Fruit fly (Drosophila melanogaster) whole organism, embryonic: ENCODE results near the gene CG45045.

Experiments used
- ATbp ChIP-seq: fragments of 200-800 bp; sonication (Bioruptor generic); optimal IDR thresholded peaks from 2 replicates; lab custom pipeline; 2017; ENCODE audit warnings: missing biosample characterization, mild to moderate bottlenecking, missing genetic modification characterization, missing genetic modification reagents
- Aef1 ChIP-seq: fragments of 200-800 bp; sonication (Bioruptor generic); IDR thresholded peaks from 3 replicates; pipeline ENCODE4 v1.3.6; 2022; ENCODE audit warnings: missing biosample characterization, missing genetic modification characterization
- Bdp1 ChIP-seq: fragments of 200-800 bp; sonication (Bioruptor generic); optimal IDR thresholded peaks from 3 replicates; lab custom pipeline; 2016; ENCODE audit warnings: missing biosample characterization, missing genetic modification characterization
- Bteb2 ChIP-seq: fragments of 200-800 bp; sonication (Bioruptor generic); optimal IDR thresholded peaks from 2 replicates; lab custom pipeline; 2016; ENCODE audit warnings: missing biosample characterization, missing genetic modification characterization
- CG12299 ChIP-seq: fragments of 200-800 bp; sonication (Bioruptor generic); optimal IDR thresholded peaks from 2 replicates; lab custom pipeline; 2018; ENCODE audit warnings: missing biosample characterization, mild to moderate bottlenecking, missing genetic modification characterization
- CG13624 ChIP-seq: fragments of 200-800 bp; sonication (Bioruptor generic); optimal IDR thresholded peaks from 2 replicates; lab custom pipeline; 2016; ENCODE audit warnings: missing biosample characterization, missing genetic modification characterization
- CG14965 ChIP-seq: fragments of 200-800 bp; sonication (Bioruptor generic); optimal IDR thresholded peaks from 2 replicates; lab custom pipeline; 2016; ENCODE audit warnings: missing biosample characterization, missing genetic modification characterization, borderline replicate concordance
- CG15601 ChIP-seq: fragments of 200-800 bp; sonication (Bioruptor generic); optimal IDR thresholded peaks from 3 replicates; lab custom pipeline; 2019; ENCODE audit warnings: missing biosample characterization, mild to moderate bottlenecking, missing genetic modification characterization, moderate library complexity
- CG16813 ChIP-seq: fragments of 200-800 bp; sonication (Bioruptor generic); IDR thresholded peaks from 3 replicates; pipeline ENCODE4 v1.3.6; 2022; ENCODE audit warnings: missing biosample characterization, missing genetic modification characterization; ENCODE audit not compliant: partially characterized antibody
- CG16815 ChIP-seq: fragments of 200-800 bp; sonication (Bioruptor generic); optimal IDR thresholded peaks from 3 replicates; lab custom pipeline; 2017; ENCODE audit warnings: missing biosample characterization, mild to moderate bottlenecking, missing genetic modification characterization
- CG18011 ChIP-seq: fragments of 200-800 bp; sonication (Bioruptor generic); optimal IDR thresholded peaks from 2 replicates; lab custom pipeline; 2017; ENCODE audit warnings: missing biosample characterization, missing genetic modification characterization, mild to moderate bottlenecking, moderate library complexity, missing genotype
- CG2120 ChIP-seq: fragments of 200-800 bp; sonication (Bioruptor generic); optimal IDR thresholded peaks from 3 replicates; lab custom pipeline; 2016; ENCODE audit warnings: missing biosample characterization, missing genetic modification characterization
- CG2889 ChIP-seq: fragments of 200-800 bp; sonication (Bioruptor generic); IDR thresholded peaks from 3 replicates; pipeline ENCODE4 v1.3.6; 2022; ENCODE audit warnings: missing biosample characterization, missing genetic modification characterization
- CG30403 ChIP-seq: fragments of 200-800 bp; sonication (Bioruptor generic); optimal IDR thresholded peaks from 3 replicates; lab custom pipeline; 2016; ENCODE audit warnings: missing biosample characterization, missing genetic modification characterization
- CG31388 ChIP-seq: fragments of 200-800 bp; sonication (Bioruptor generic); optimal IDR thresholded peaks from 2 replicates; lab custom pipeline; 2016; ENCODE audit warnings: missing biosample characterization, missing genetic modification characterization
- CG42726 ChIP-seq: fragments of 200-800 bp; sonication (Bioruptor generic); IDR thresholded peaks from 2 replicates; pipeline ENCODE4 v1.3.6; 2022; ENCODE audit warnings: missing biosample characterization, missing genetic modification characterization; ENCODE audit not compliant: partially characterized antibody
- CG4617 ChIP-seq: fragments of 200-800 bp; sonication (Bioruptor generic); optimal IDR thresholded peaks from 3 replicates; lab custom pipeline; 2016; ENCODE audit warnings: missing biosample characterization, missing genetic modification characterization, borderline replicate concordance
- CG6654 ChIP-seq: fragments of 200-800 bp; sonication (Bioruptor generic); optimal IDR thresholded peaks from 2 replicates; lab custom pipeline; 2017; ENCODE audit warnings: missing biosample characterization, mild to moderate bottlenecking, missing genetic modification characterization
- CG7786 ChIP-seq: fragments of 200-800 bp; sonication (Bioruptor generic); optimal IDR thresholded peaks from 2 replicates; lab custom pipeline; 2016; ENCODE audit warnings: missing biosample characterization, missing genetic modification characterization
- CG9215 ChIP-seq: fragments of 200-800 bp; sonication (Bioruptor generic); IDR thresholded peaks from 2 replicates; pipeline ENCODE4 v1.3.6; 2022; ENCODE audit warnings: missing biosample characterization, missing genetic modification characterization
- Dbx ChIP-seq: fragments of 200-800 bp; sonication (Bioruptor generic); IDR thresholded peaks from 3 replicates; pipeline ENCODE4 v1.3.6; 2022; ENCODE audit warnings: missing biosample characterization, missing genetic modification characterization
- Dip2 ChIP-seq: fragments of 200-800 bp; sonication (Bioruptor generic); IDR thresholded peaks from 2 replicates; pipeline ENCODE4 v1.3.6; 2022; ENCODE audit warnings: missing biosample characterization, missing genetic modification characterization
- Dip3 ChIP-seq: fragments of 200-800 bp; sonication (Bioruptor generic); optimal IDR thresholded peaks from 3 replicates; lab custom pipeline; 2016; ENCODE audit warnings: missing biosample characterization, missing genetic modification characterization
- Doc3 ChIP-seq: fragments of 200-800 bp; sonication (Bioruptor generic); IDR thresholded peaks from 3 replicates; pipeline ENCODE4 v1.3.6; 2022; ENCODE audit warnings: missing biosample characterization, missing genetic modification characterization; ENCODE audit not compliant: partially characterized antibody
- Dp ChIP-seq: fragments of 200-800 bp; sonication (Bioruptor generic); optimal IDR thresholded peaks from 2 replicates; lab custom pipeline; 2018; ENCODE audit warnings: missing biosample characterization, mild to moderate bottlenecking, missing genetic modification characterization, moderate library complexity
- E2f2 ChIP-seq: fragments of 200-800 bp; sonication (Bioruptor generic); IDR thresholded peaks from 2 replicates; pipeline ENCODE4 v1.3.6; 2022; ENCODE audit warnings: missing biosample characterization, missing genetic modification characterization
- HLH54F ChIP-seq: fragments of 200-800 bp; sonication (Bioruptor generic); optimal IDR thresholded peaks from 3 replicates; lab custom pipeline; 2016; ENCODE audit warnings: missing biosample characterization, missing genetic modification characterization
- HmgD ChIP-seq: fragments of 200-800 bp; sonication (Bioruptor generic); optimal IDR thresholded peaks from 3 replicates; lab custom pipeline; 2016; ENCODE audit warnings: missing biosample characterization, missing genetic modification characterization
- Hsf ChIP-seq: fragments of 200-800 bp; sonication (Bioruptor generic); optimal IDR thresholded peaks from 3 replicates; lab custom pipeline; 2016; ENCODE audit warnings: missing biosample characterization, missing genetic modification characterization
- Mes4 ChIP-seq: fragments of 200-800 bp; sonication (Bioruptor generic); optimal IDR thresholded peaks from 2 replicates; lab custom pipeline; 2016; ENCODE audit warnings: missing biosample characterization, missing genetic modification characterization
- Nf-YB ChIP-seq: fragments of 200-800 bp; sonication (Bioruptor generic); optimal IDR thresholded peaks from 3 replicates; lab custom pipeline; 2019; ENCODE audit warnings: missing biosample characterization, mild to moderate bottlenecking, missing genetic modification characterization, moderate library complexity
- Side ChIP-seq: fragments of 200-800 bp; sonication (Bioruptor generic); optimal IDR thresholded peaks from 2 replicates; lab custom pipeline; 2016; ENCODE audit warnings: missing biosample characterization, missing genetic modification characterization
- aop ChIP-seq: fragments of 200-800 bp; sonication (Bioruptor generic); IDR thresholded peaks from 2 replicates; pipeline ENCODE4 v1.3.6; 2022; ENCODE audit warnings: missing biosample characterization, missing genetic modification characterization
- br ChIP-seq: fragments of >200 bp; optimal IDR thresholded peaks from 2 replicates; lab custom pipeline; 2017
- ci ChIP-seq: fragments of 200-800 bp; sonication (Bioruptor generic); IDR thresholded peaks from 3 replicates; pipeline ENCODE4 v1.3.6; 2022; ENCODE audit warnings: missing biosample characterization, missing genetic modification characterization
- corto ChIP-seq: fragments of 200-800 bp; sonication (Bioruptor generic); optimal IDR thresholded peaks from 2 replicates; lab custom pipeline; 2016; ENCODE audit warnings: missing biosample characterization, mild to moderate bottlenecking, missing genetic modification characterization, moderate library complexity
- crol ChIP-seq: fragments of 200-800 bp; sonication (Bioruptor generic); IDR thresholded peaks from 2 replicates; pipeline ENCODE4 v1.3.6; 2022; ENCODE audit warnings: missing biosample characterization, missing genetic modification characterization
- cwo ChIP-seq: fragments of 200-800 bp; sonication (Bioruptor generic); optimal IDR thresholded peaks from 3 replicates; lab custom pipeline; 2017; ENCODE audit warnings: missing biosample characterization, missing genetic modification characterization, mild to moderate bottlenecking, moderate library complexity, missing genetic modification reagents
- dimm ChIP-seq: fragments of 200-800 bp; sonication (Bioruptor generic); IDR thresholded peaks from 2 replicates; pipeline ENCODE4 v1.3.6; 2022; ENCODE audit warnings: missing biosample characterization, missing genetic modification characterization
- dysf ChIP-seq: fragments of 200-800 bp; sonication (Bioruptor generic); IDR thresholded peaks from 3 replicates; pipeline ENCODE4 v1.3.6; 2022; ENCODE audit warnings: missing biosample characterization, missing genetic modification characterization
- eyg ChIP-seq: fragments of 200-800 bp; sonication (Bioruptor generic); optimal IDR thresholded peaks from 3 replicates; lab custom pipeline; 2016; ENCODE audit warnings: missing biosample characterization, missing genetic modification characterization
- gfzf ChIP-seq: fragments of 200-800 bp; sonication (Bioruptor generic); optimal IDR thresholded peaks from 2 replicates; lab custom pipeline; 2016; ENCODE audit warnings: missing biosample characterization, mild to moderate bottlenecking, missing genetic modification characterization, moderate library complexity
- lilli ChIP-seq: fragments of 200-800 bp; sonication (Bioruptor generic); optimal IDR thresholded peaks from 3 replicates; lab custom pipeline; 2016; ENCODE audit warnings: missing biosample characterization, missing genetic modification characterization
- mirr ChIP-seq: fragments of 200-800 bp; sonication (Bioruptor generic); optimal IDR thresholded peaks from 3 replicates; lab custom pipeline; 2018; ENCODE audit warnings: missing biosample characterization, mild to moderate bottlenecking, missing genetic modification characterization
- oc ChIP-seq: fragments of 200-800 bp; sonication (Bioruptor generic); optimal IDR thresholded peaks from 2 replicates; lab custom pipeline; 2018; ENCODE audit warnings: missing biosample characterization, mild to moderate bottlenecking, missing genetic modification characterization, moderate library complexity
- org-1 ChIP-seq: fragments of 200-800 bp; sonication (Bioruptor generic); optimal IDR thresholded peaks from 2 replicates; lab custom pipeline; 2017; ENCODE audit warnings: missing biosample characterization, missing genetic modification characterization
- salm ChIP-seq: fragments of 200-800 bp; sonication (Bioruptor generic); optimal IDR thresholded peaks from 2 replicates; lab custom pipeline; 2018; ENCODE audit warnings: missing biosample characterization, mild to moderate bottlenecking, missing genetic modification characterization
- scrt ChIP-seq: fragments of 200-800 bp; sonication (Bioruptor generic); optimal IDR thresholded peaks from 2 replicates; lab custom pipeline; 2018; ENCODE audit warnings: missing biosample characterization, mild to moderate bottlenecking, missing genetic modification characterization, moderate library complexity
- stc ChIP-seq: fragments of 200-800 bp; sonication (Bioruptor generic); IDR thresholded peaks from 2 replicates; pipeline ENCODE4 v1.3.6; 2022; ENCODE audit warnings: missing biosample characterization, missing genetic modification characterization
- tin ChIP-seq: fragments of 200-800 bp; sonication (Bioruptor generic); optimal IDR thresholded peaks from 3 replicates; lab custom pipeline; 2016; ENCODE audit warnings: missing biosample characterization, missing genetic modification characterization

Gene CG45045

dm6 chr3R:17646102-17647050, 21.0 kb upstream of the CG45045 start (continued):
- TF ChIP-seq Bdp1 (GFP tag; lab: Kevin White, UChicago) (peak; percentile 98), E2f2 (no peak), CG18011 (GFP tag; lab: Kevin White, UChicago) (no peak), dysf (GFP tag; lab: Robert Waterston, UW) (0 out of 3 replicates have a peak, but pooled peaks have one; percentile 23), tin (GFP tag; lab: Kevin White, UChicago) (no peak), CG30403 (GFP tag; lab: Kevin White, UChicago) (no peak), eyg (GFP tag; lab: Kevin White, UChicago) (no peak), corto (GFP tag; lab: Kevin White, UChicago) (no peak), Dbx (GFP tag; lab: Robert Waterston, UW) (no peak), CG31388 (no peak), CG12299 (tag; lab: Kevin White, UChicago) (no peak), Dip3 (GFP tag; lab: Kevin White, UChicago) (no peak), CG42726 (GFP tag; lab: Robert Waterston, UW) (peak; percentile 64), aop (GFP tag; lab: Robert Waterston, UW) (no peak), br (lab: Kevin White, UChicago) (no peak), mirr (GFP tag; lab: Kevin White, UChicago) (no peak), CG2889 (GFP tag; lab: Robert Waterston, UW) (no peak), org-1 (GFP tag; lab: Kevin White, UChicago) (no peak), CG6654 (no peak), CG15601 (no peak), ci (GFP tag; lab: Robert Waterston, UW) (no peak), CG4617 (GFP tag; lab: Kevin White, UChicago) (no peak), oc (no peak), CG14965 (GFP tag; lab: Kevin White, UChicago) (no peak), lilli (GFP tag; lab: Kevin White, UChicago) (peak; percentile 10), Side (no peak), Nf-YB (no peak), salm (peak; percentile 79), ATbp (GFP tag; lab: Kevin White, UChicago) (no peak), Mes4 (GFP tag; lab: Kevin White, UChicago) (no peak), Dip2 (no peak), HLH54F (no peak), Doc3 (GFP tag; lab: Robert Waterston, UW) (no peak), Bteb2 (GFP tag; lab: Kevin White, UChicago) (no peak), CG16815 (GFP tag; lab: Kevin White, UChicago) (no peak), scrt (GFP tag; lab: Kevin White, UChicago) (no peak), cwo (GFP tag; lab: Kevin White, UChicago) (no peak), CG16813 (peak; percentile 86), Dp (GFP tag; lab: Kevin White, UChicago) (no peak), CG9215 (no peak), crol (GFP tag; lab: Robert Waterston, UW) (no peak), Aef1 (GFP tag; lab: Robert Waterston, UW) (no peak), CG7786 (GFP tag; lab: Kevin White, UChicago) (no peak), CG13624 (GFP tag; lab: Kevin White, UChicago) (peak; percentile 33), gfzf (no peak), dimm (GFP tag; lab: Robert Waterston, UW) (no peak), stc (GFP tag; lab: Robert Waterston, UW) (no peak), Hsf (GFP tag; lab: Kevin White, UChicago) (no peak), HmgD (GFP tag; lab: Kevin White, UChicago) (no peak), CG2120 (GFP tag; lab: Kevin White, UChicago) (peak; percentile 12)
